Fruit fly (Drosophila melanogaster): ENCODE data around the gene eIF3g1.

Gene eIF3g1

DNA sequence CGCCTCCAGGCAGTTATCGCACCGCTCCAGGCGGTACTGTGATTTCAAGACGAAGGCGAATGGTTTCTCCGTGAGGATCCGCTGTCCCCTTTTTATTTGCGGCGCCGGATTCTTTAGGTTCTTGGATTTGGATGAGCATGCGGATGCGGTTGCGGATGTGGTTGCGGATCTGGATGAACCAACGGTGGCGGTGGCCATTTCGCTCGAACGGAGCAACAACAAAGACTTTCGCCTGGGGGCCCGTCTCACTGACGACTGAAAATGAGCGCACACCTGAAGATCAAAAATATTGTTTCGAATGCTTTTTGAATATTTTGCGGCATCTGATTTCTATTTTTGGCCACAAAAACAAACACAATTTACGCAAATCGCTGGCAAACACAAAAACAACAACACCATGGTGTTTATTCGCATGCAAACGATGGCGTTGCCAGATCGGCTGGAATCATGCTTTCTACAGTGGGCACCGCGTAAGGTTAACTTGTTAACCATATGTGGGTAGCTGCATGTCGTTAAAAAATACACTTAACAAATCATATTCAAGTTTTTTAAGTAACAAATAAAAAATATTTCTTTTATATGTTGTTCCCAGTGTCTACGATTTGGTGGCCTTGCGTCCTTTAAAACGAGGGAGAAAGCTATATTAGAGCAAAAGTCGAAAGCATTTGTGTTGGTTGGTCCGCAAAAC is 1.5 kb downstream of the eIF3g1 start, which contains the start of gene Smyd3 (continued):
- TF ChIP-seq zen (tag; optimal IDR thresholded peaks at IDR 0.05) (peak; percentile 44), BEAF-32 (GFP tag; optimal IDR thresholded peaks at IDR 0.05) (peak; percentile 14), CG43689 (GFP tag; IDR thresholded peaks at IDR 0.05) (peak; percentile 35; the same call in 1 of the 2 replicates), Nf-YC (tag; optimal IDR thresholded peaks at IDR 0.05) (peak; percentile 53), CG15696 (tag; optimal IDR thresholded peaks at IDR 0.05) (peak; percentile 38), Six4 (GFP tag; optimal IDR thresholded peaks at IDR 0.05) (peak; percentile 42), Atf6 (GFP tag; IDR thresholded peaks at IDR 0.05) (peak; percentile 84), CG10274 (GFP tag; optimal IDR thresholded peaks at IDR 0.05) (no peak), yki (optimal IDR thresholded peaks at IDR 0.05) (no peak), pho (GFP tag; optimal IDR thresholded peaks at IDR 0.05) (peak; percentile 73), lov (optimal IDR thresholded peaks at IDR 0.05) (no peak), lov (GFP tag; IDR thresholded peaks at IDR 0.05) (peak; percentile 79; the same call in 2 of the 3 replicates), lilli (GFP tag; optimal IDR thresholded peaks at IDR 0.05) (peak; percentile 92), ssp (GFP tag; IDR thresholded peaks at IDR 0.05) (peak; percentile 60), Med (GFP tag) (peak; percentile 97), CG9437 (GFP tag; optimal IDR thresholded peaks at IDR 0.05) (peak; percentile 26), Stat92E (GFP tag; optimal IDR thresholded peaks at IDR 0.05) (no peak), Ravus (GFP tag; IDR thresholded peaks at IDR 0.05) (peak; percentile 24; the same call in 1 of the 2 replicates), CG11695 (GFP tag; IDR thresholded peaks at IDR 0.05) (peak; percentile 66), wor (GFP tag; IDR thresholded peaks at IDR 0.05) (peak; percentile 48), gcm2 (GFP tag; optimal IDR thresholded peaks at IDR 0.05) (peak; percentile 63), jing (GFP tag; optimal IDR thresholded peaks at IDR 0.05) (no peak), kay (GFP tag; optimal IDR thresholded peaks at IDR 0.05) (peak; percentile 44), vnd (GFP tag; IDR thresholded peaks at IDR 0.05; ENCODE audit: partially characterized antibody) (no peak), GATAe (GFP tag; conservative IDR thresholded peaks at IDR 0.05) (no peak), maf-S (GFP tag; optimal IDR thresholded peaks at IDR 0.05) (peak; percentile 53), CG11085 (GFP tag; IDR thresholded peaks at IDR 0.05) (peak; percentile 63; the same call in 1 of the 2 replicates), CG3726 (GFP tag; IDR thresholded peaks at IDR 0.05) (0 out of 3 replicates have a peak, but pooled peaks have one; percentile 26), Hey (tag; optimal IDR thresholded peaks at IDR 0.05) (no peak), tup (GFP tag; optimal IDR thresholded peaks at IDR 0.05) (peak; percentile 53), pfk (GFP tag; optimal IDR thresholded peaks at IDR 0.05) (no peak), CG2889 (GFP tag; IDR thresholded peaks at IDR 0.05) (peak; percentile 76), CG14050 (GFP tag; IDR thresholded peaks at IDR 0.05) (peak; percentile 72), bbx (GFP tag; IDR thresholded peaks at IDR 0.05; ENCODE audit: partially characterized antibody) (no peak), HLH54F (GFP tag; optimal IDR thresholded peaks at IDR 0.05) (peak; percentile 85), Hand (GFP tag; optimal IDR thresholded peaks at IDR 0.05) (peak; percentile 30), Hr39 (optimal IDR thresholded peaks at IDR 0.05) (no peak), Gug (GFP tag; IDR thresholded peaks at IDR 0.05) (peak; percentile 87), Dp (GFP tag; optimal IDR thresholded peaks at IDR 0.05) (peak; percentile 30), Fer2 (tag; optimal IDR thresholded peaks at IDR 0.05) (peak; percentile 6), unpg (GFP tag; optimal IDR thresholded peaks at IDR 0.05) (peak; percentile 80), emc (GFP tag; optimal IDR thresholded peaks at IDR 0.05) (no peak), Hsf (GFP tag; optimal IDR thresholded peaks at IDR 0.05) (peak; percentile 78), Ets97D (GFP tag; optimal IDR thresholded peaks at IDR 0.05) (peak; percentile 65), cato (GFP tag; optimal IDR thresholded peaks at IDR 0.05; ENCODE audit: borderline replicate concordance) (peak; percentile 15), CG7928 (GFP tag; optimal IDR thresholded peaks at IDR 0.05) (no peak), CG2202 (tag; optimal IDR thresholded peaks at IDR 0.05) (peak; percentile 25), CG18764 (GFP tag; optimal IDR thresholded peaks at IDR 0.05) (peak; percentile 58), en (GFP tag; optimal IDR thresholded peaks at IDR 0.05) (peak; percentile 58), dmrt11E (tag; optimal IDR thresholded peaks at IDR 0.05) (peak; percentile 58)
